Worm (Caenorhabditis elegans): ENCODE results near the gene srw-95.

ce11 chrIV:4829641-4830040, 17.8 kb downstream of the srw-95 start:
- no peak for TF ChIP-seq elt-2 (tag; optimal IDR thresholded peaks at IDR 0.05)
- TF ChIP-seq nhr-77 (tag; optimal IDR thresholded peaks at IDR 0.05) = no peak
- TF ChIP-seq nhr-12 (tag; optimal IDR thresholded peaks at IDR 0.05) = no peak
- no peak for TF ChIP-seq aly-2 (tag; optimal IDR thresholded peaks at IDR 0.05)
